Worm (Caenorhabditis elegans) whole organism, L4/young adult: ENCODE data around the gene ilys-3.

Experiments
- W03F9.2 ChIP-seq: fragments of 150-350 bp; optimal IDR thresholded peaks from 2 replicates; lab custom pipeline; 2014; ENCODE audit warnings: missing biosample characterization, missing genetic modification characterization
- him-1 ChIP-seq: sonication (generic microtip); optimal IDR thresholded peaks from 2 replicates; lab custom pipeline; 2016; ENCODE audit warnings: missing genotype, missing genetic modification reagents, missing genetic modification characterization, missing compliant biosample characterization

- no peak for TF ChIP-seq him-1 (tag; lab: Kevin White, UChicago)
- no peak for TF ChIP-seq W03F9.2
These were observed 2.0 kb downstream of the ilys-3 start for ce11 chrIV:2466249-2466648.
